Fruit fly (Drosophila melanogaster) whole organism, embryonic: ENCODE results near the gene CG33127.
A peak's percentile ranks its signal among the peaks of the same experiment; 100 is the strongest.

Experiments used
- Awh ChIP-seq: fragments of 200-800 bp; sonication (Bioruptor generic); IDR thresholded peaks from 2 replicates; pipeline ENCODE4, ENCODE4 v1.3.6; 2022; ENCODE audit warnings: missing biosample characterization, missing genetic modification characterization
- BtbVII ChIP-seq: fragments of 200-800 bp; sonication (Bioruptor generic); optimal IDR thresholded peaks from 3 replicates; lab custom pipeline; 2017; ENCODE audit warnings: missing biosample characterization, mild to moderate bottlenecking, missing genetic modification characterization
- CG1024 ChIP-seq: fragments of 200-800 bp; sonication (Bioruptor generic); IDR thresholded peaks from 2 replicates; pipeline ENCODE4 v1.3.6; 2022; ENCODE audit warnings: missing biosample characterization, missing genetic modification characterization
- CG12769 ChIP-seq: fragments of 200-800 bp; sonication (Bioruptor generic); optimal IDR thresholded peaks from 2 replicates; lab custom pipeline; 2019; ENCODE audit warnings: missing biosample characterization, mild to moderate bottlenecking, missing genetic modification characterization, moderate library complexity
- CG14965 ChIP-seq: fragments of 200-800 bp; sonication (Bioruptor generic); optimal IDR thresholded peaks from 2 replicates; lab custom pipeline; 2016; ENCODE audit warnings: missing biosample characterization, missing genetic modification characterization, borderline replicate concordance
- CG16813 ChIP-seq: fragments of 200-800 bp; sonication (Bioruptor generic); IDR thresholded peaks from 3 replicates; pipeline ENCODE4 v1.3.6; 2022; ENCODE audit warnings: missing biosample characterization, missing genetic modification characterization; ENCODE audit not compliant: partially characterized antibody
- CG17186 ChIP-seq: fragments of 200-800 bp; sonication (Bioruptor generic); optimal IDR thresholded peaks from 3 replicates; lab custom pipeline; 2017; ENCODE audit warnings: missing biosample characterization, missing genetic modification reagents, missing genetic modification characterization
- CG17612 ChIP-seq: fragments of 200-800 bp; sonication (Bioruptor generic); IDR thresholded peaks from 2 replicates; pipeline ENCODE4 v1.3.6; 2022; ENCODE audit warnings: missing biosample characterization, missing genetic modification characterization
- CG2120 ChIP-seq: fragments of 200-800 bp; sonication (Bioruptor generic); optimal IDR thresholded peaks from 3 replicates; lab custom pipeline; 2016; ENCODE audit warnings: missing biosample characterization, missing genetic modification characterization
- CG2889 ChIP-seq: fragments of 200-800 bp; sonication (Bioruptor generic); IDR thresholded peaks from 3 replicates; pipeline ENCODE4 v1.3.6; 2022; ENCODE audit warnings: missing biosample characterization, missing genetic modification characterization
- CG32532 ChIP-seq: fragments of 200-800 bp; sonication (Bioruptor generic); IDR thresholded peaks from 2 replicates; pipeline ENCODE4 v1.3.6; 2022; ENCODE audit warnings: missing biosample characterization, missing genetic modification characterization
- CG3281 ChIP-seq: fragments of 200-800 bp; sonication (Bioruptor generic); optimal IDR thresholded peaks from 3 replicates; lab custom pipeline; 2017; ENCODE audit warnings: missing biosample characterization, mild to moderate bottlenecking, missing genetic modification characterization
- CG3847 ChIP-seq: fragments of 200-800 bp; sonication (Bioruptor generic); IDR thresholded peaks from 2 replicates; pipeline ENCODE4 v1.3.6; 2022; ENCODE audit warnings: missing biosample characterization, missing genetic modification characterization
- CG43689 ChIP-seq: fragments of 200-800 bp; sonication (Bioruptor generic); IDR thresholded peaks from 2 replicates; pipeline ENCODE4 v1.3.6; 2022; ENCODE audit warnings: missing biosample characterization, missing genetic modification characterization
- CG7839 ChIP-seq: fragments of 200-800 bp; sonication (Bioruptor generic); optimal IDR thresholded peaks from 3 replicates; lab custom pipeline; 2018; ENCODE audit warnings: missing biosample characterization, mild to moderate bottlenecking, missing genetic modification characterization, moderate library complexity
- Doc3 ChIP-seq: fragments of 200-800 bp; sonication (Bioruptor generic); IDR thresholded peaks from 3 replicates; pipeline ENCODE4 v1.3.6; 2022; ENCODE audit warnings: missing biosample characterization, missing genetic modification characterization; ENCODE audit not compliant: partially characterized antibody
- Dref ChIP-seq: fragments of 200-800 bp; sonication (Bioruptor generic); IDR thresholded peaks from 2 replicates; pipeline ENCODE4 v1.3.6; 2022; ENCODE audit warnings: missing biosample characterization, missing genetic modification characterization
- Fer1 ChIP-seq: fragments of 200-800 bp; sonication (Bioruptor generic); optimal IDR thresholded peaks from 2 replicates; lab custom pipeline; 2017; ENCODE audit warnings: missing biosample characterization, mild to moderate bottlenecking, missing genetic modification characterization
- Hey ChIP-seq: fragments of 200-800 bp; sonication (Bioruptor generic); optimal IDR thresholded peaks from 3 replicates; lab custom pipeline; 2018; ENCODE audit warnings: missing biosample characterization, mild to moderate bottlenecking, missing genetic modification characterization
- Jarid2 ChIP-seq: fragments of 200-800 bp; sonication (Bioruptor generic); optimal IDR thresholded peaks from 3 replicates; lab custom pipeline; 2017; ENCODE audit warnings: mild to moderate bottlenecking, missing biosample characterization, missing genetic modification reagents, missing genetic modification characterization
- Scr ChIP-seq: fragments of 200-800 bp; sonication (Bioruptor generic); IDR thresholded peaks from 2 replicates; pipeline ENCODE4 v1.3.6; 2022; ENCODE audit warnings: missing biosample characterization, missing genetic modification characterization; ENCODE audit not compliant: partially characterized antibody
- abd-A ChIP-seq: fragments of 200-800 bp; sonication (Bioruptor generic); optimal IDR thresholded peaks from 3 replicates; lab custom pipeline; 2019; ENCODE audit warnings: missing biosample characterization, mild to moderate bottlenecking, missing genetic modification characterization, moderate library complexity
- crol ChIP-seq: fragments of 200-800 bp; sonication (Bioruptor generic); IDR thresholded peaks from 2 replicates; pipeline ENCODE4 v1.3.6; 2022; ENCODE audit warnings: missing biosample characterization, missing genetic modification characterization
- exex ChIP-seq: fragments of 200-800 bp; sonication (Bioruptor generic); optimal IDR thresholded peaks from 4 replicates; lab custom pipeline; 2018; ENCODE audit warnings: missing biosample characterization, mild to moderate bottlenecking, missing genetic modification characterization, moderate library complexity
- fd64A ChIP-seq: fragments of 200-800 bp; sonication (Bioruptor generic); optimal IDR thresholded peaks from 3 replicates; lab custom pipeline; 2018; ENCODE audit warnings: missing biosample characterization, mild to moderate bottlenecking, missing genetic modification characterization
- ftz-f1 ChIP-seq: fragments of 200-800 bp; sonication (Bioruptor generic); optimal IDR thresholded peaks from 2 replicates; lab custom pipeline; 2016; ENCODE audit warnings: missing biosample characterization, missing genetic modification characterization
- gcm2 ChIP-seq: fragments of 200-800 bp; sonication (Bioruptor generic); optimal IDR thresholded peaks from 2 replicates; lab custom pipeline; 2016; ENCODE audit warnings: missing biosample characterization, missing genetic modification characterization
- gfzf ChIP-seq: fragments of 200-800 bp; sonication (Bioruptor generic); optimal IDR thresholded peaks from 2 replicates; lab custom pipeline; 2016; ENCODE audit warnings: missing biosample characterization, mild to moderate bottlenecking, missing genetic modification characterization, moderate library complexity
- hb ChIP-seq: fragments of 200-800 bp; sonication (Bioruptor generic); IDR thresholded peaks from 3 replicates; pipeline ENCODE4 v1.3.6; 2022; ENCODE audit warnings: missing biosample characterization, missing genetic modification characterization; ENCODE audit not compliant: partially characterized antibody
- her ChIP-seq: fragments of 200-800 bp; sonication (Bioruptor generic); optimal IDR thresholded peaks from 2 replicates; lab custom pipeline; 2016; ENCODE audit warnings: missing biosample characterization, missing genetic modification characterization
- kah ChIP-seq: fragments of 200-800 bp; sonication (Bioruptor generic); optimal IDR thresholded peaks from 2 replicates; lab custom pipeline; 2018; ENCODE audit warnings: missing biosample characterization, mild to moderate bottlenecking, missing genetic modification characterization
- org-1 ChIP-seq: fragments of 200-800 bp; sonication (Bioruptor generic); optimal IDR thresholded peaks from 2 replicates; lab custom pipeline; 2017; ENCODE audit warnings: missing biosample characterization, missing genetic modification characterization
- pros ChIP-seq: fragments of 200-800 bp; sonication (Bioruptor generic); optimal IDR thresholded peaks from 3 replicates; lab custom pipeline; 2019; ENCODE audit warnings: missing biosample characterization, mild to moderate bottlenecking, missing genetic modification characterization, moderate library complexity
- pum ChIP-seq: fragments of 200-800 bp; sonication (Bioruptor generic); optimal IDR thresholded peaks from 2 replicates; lab custom pipeline; 2016; ENCODE audit warnings: missing biosample characterization, missing genetic modification characterization
- run ChIP-seq: fragments of 200-800 bp; sonication (Bioruptor generic); optimal IDR thresholded peaks from 3 replicates; lab custom pipeline; 2018; ENCODE audit warnings: missing biosample characterization, mild to moderate bottlenecking, missing genetic modification characterization
- sd ChIP-seq: fragments of 200-800 bp; sonication (Bioruptor generic); optimal IDR thresholded peaks from 3 replicates; lab custom pipeline; 2018; ENCODE audit warnings: missing biosample characterization, mild to moderate bottlenecking, missing genetic modification characterization, moderate library complexity
- sens ChIP-seq: fragments of 200-800 bp; sonication (Bioruptor generic); peaks from one replicate; lab custom pipeline; 2016; ENCODE audit warnings: missing biosample characterization, missing genetic modification characterization
- sr ChIP-seq: fragments of 200-800 bp; sonication (Bioruptor generic); IDR thresholded peaks from 3 replicates; pipeline ENCODE4 v1.3.6; 2022; ENCODE audit warnings: missing biosample characterization, missing genetic modification characterization
- ssp ChIP-seq: fragments of 200-800 bp; sonication (Bioruptor generic); IDR thresholded peaks from 2 replicates; pipeline ENCODE4 v1.3.6; 2022; ENCODE audit warnings: missing biosample characterization, missing genetic modification characterization
- tll ChIP-seq, 2 experiments: fragments of 200-800 bp in 1 of 2; fragments of >200 bp in 1 of 2; sonication (Bioruptor generic) in 1 of 2; optimal IDR thresholded peaks; 2 replicates each; lab custom pipeline; 2017 to 2019; ENCODE audit warnings: missing biosample characterization in 2 of 2, missing genetic modification characterization in 2 of 2, mild to moderate bottlenecking in 1 of 2, moderate library complexity in 1 of 2
- vvl ChIP-seq: fragments of 200-800 bp; sonication (Bioruptor generic); IDR thresholded peaks from 2 replicates; pipeline ENCODE4 v1.3.6; 2022; ENCODE audit warnings: missing biosample characterization, missing genetic modification characterization
- wek ChIP-seq: fragments of 200-800 bp; sonication (Bioruptor generic); optimal IDR thresholded peaks from 3 replicates; lab custom pipeline; 2018; ENCODE audit warnings: missing biosample characterization, mild to moderate bottlenecking, missing genetic modification characterization, moderate library complexity

CG33127 gene

DNA sequence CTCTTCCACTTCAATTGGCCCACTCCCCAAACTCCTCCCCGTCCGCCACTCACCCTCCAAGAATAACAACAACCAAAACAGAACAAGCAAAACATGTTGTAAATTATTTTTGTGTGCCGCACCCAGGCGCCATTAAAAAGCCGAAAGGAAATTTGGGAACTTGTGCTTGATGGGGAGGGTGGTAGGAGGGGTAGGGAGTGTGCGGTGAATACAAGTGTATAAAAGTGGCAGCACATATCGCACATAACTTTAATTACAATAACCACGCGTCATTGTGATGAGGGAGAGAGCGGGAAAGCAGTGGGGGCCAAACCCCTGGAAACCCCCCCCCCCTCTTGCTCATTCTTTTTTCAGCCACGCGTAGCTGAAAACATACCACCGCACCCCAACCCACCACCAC lies 14.8 kb upstream of the CG33127 start (continued):
- TF ChIP-seq Jarid2 (GFP tag; lab: Kevin White, UChicago) = peak; percentile 0
- TF ChIP-seq Doc3 = no peak
- TF ChIP-seq her (GFP tag; lab: Kevin White, UChicago) = no peak
- TF ChIP-seq org-1 = no peak
- TF ChIP-seq CG32532 (GFP tag; lab: Robert Waterston, UW) = no peak; the same call in 1 of the 2 replicates
- TF ChIP-seq vvl (GFP tag; lab: Robert Waterston, UW) = 0 out of 2 replicates have a peak, but pooled peaks have one; percentile 31
- TF ChIP-seq gcm2 = no peak
- TF ChIP-seq tll (GFP tag; optimal IDR thresholded peaks at IDR 0.05; lab: Kevin White, UChicago) = no peak
- peak; percentile 23 for TF ChIP-seq pros (GFP tag; lab: Kevin White, UChicago)
- no peak for TF ChIP-seq CG43689 (GFP tag; lab: Robert Waterston, UW)
- TF ChIP-seq CG3847 = no peak
- TF ChIP-seq pum (GFP tag; lab: Kevin White, UChicago) = no peak
- TF ChIP-seq ssp (GFP tag; lab: Robert Waterston, UW) = no peak
- TF ChIP-seq Hey (tag; lab: Kevin White, UChicago) = peak; percentile 49
- 0 out of 3 replicates have a peak, but pooled peaks have one; percentile 12 for TF ChIP-seq CG16813 (GFP tag; lab: Robert Waterston, UW)
- 0 out of 3 replicates have a peak, but pooled peaks have one; percentile 14 for TF ChIP-seq CG2889 (GFP tag; lab: Robert Waterston, UW)
- TF ChIP-seq CG17186 (GFP tag; lab: Kevin White, UChicago) = no peak
- TF ChIP-seq sd = peak; percentile 54
- no peak for TF ChIP-seq Fer1 (GFP tag; lab: Kevin White, UChicago)
- TF ChIP-seq CG3281 (GFP tag; lab: Kevin White, UChicago) = no peak
- TF ChIP-seq hb (GFP tag; lab: Robert Waterston, UW) = 0 out of 3 replicates have a peak, but pooled peaks have one; percentile 42
- TF ChIP-seq Awh = 0 out of 2 replicates have a peak, but pooled peaks have one; percentile 27
- no peak for TF ChIP-seq ftz-f1 (GFP tag; lab: Kevin White, UChicago)
- TF ChIP-seq exex = peak; percentile 1
- TF ChIP-seq crol = peak; percentile 98

- no peak for TF ChIP-seq CG14965 (GFP tag; lab: Kevin White, UChicago)
- TF ChIP-seq sens = peak; percentile 3
- TF ChIP-seq Dref = no peak
- peak; percentile 69 for TF ChIP-seq kah (GFP tag; lab: Kevin White, UChicago)
- TF ChIP-seq fd64A (GFP tag; lab: Kevin White, UChicago) = peak; percentile 43
- TF ChIP-seq CG1024 = no peak
- no peak for TF ChIP-seq CG17612
- peak; percentile 69 for TF ChIP-seq sd
- no peak for TF ChIP-seq CG7839 (tag; lab: Kevin White, UChicago)
- TF ChIP-seq Scr (GFP tag; lab: Robert Waterston, UW) = no peak
- no peak for TF ChIP-seq CG2120 (GFP tag; lab: Kevin White, UChicago)
- peak; percentile 56; the same call in 1 of the 3 replicates for TF ChIP-seq sr (GFP tag; lab: Robert Waterston, UW)
- peak; percentile 27 for TF ChIP-seq abd-A (tag; lab: Kevin White, UChicago)
- TF ChIP-seq wek (GFP tag; lab: Kevin White, UChicago) = no peak
- TF ChIP-seq CG12769 = peak; percentile 71
- TF ChIP-seq run = peak; percentile 17
- TF ChIP-seq gfzf = no peak
- TF ChIP-seq BtbVII (GFP tag; lab: Kevin White, UChicago) = no peak
Measured at dm6 chr2L:308194-308706, 13.7 kb upstream of the CG33127 start.
